Fruit fly (Drosophila melanogaster) whole organism, adult: Measurements from ENCODE around the gene CG11843.

ENCODE experiments used
- CG11617 ChIP-seq: fragments of 200-800 bp; sonication (Bioruptor generic); optimal IDR thresholded peaks from 2 replicates; lab custom pipeline; 2017; ENCODE audit warnings: mild to moderate bottlenecking, missing biosample characterization, missing genetic modification reagents, missing genetic modification characterization
- CG12768 ChIP-seq: fragments of 200-800 bp; sonication (Bioruptor generic); optimal IDR thresholded peaks from 2 replicates; lab custom pipeline; 2017; ENCODE audit warnings: missing biosample characterization, missing genetic modification characterization, mild to moderate bottlenecking, moderate library complexity, missing genetic modification reagents
- CG14711 ChIP-seq: fragments of 200-800 bp; sonication (Bioruptor generic); optimal IDR thresholded peaks from 2 replicates; lab custom pipeline; 2018; ENCODE audit warnings: missing biosample characterization, mild to moderate bottlenecking, missing genetic modification characterization, moderate library complexity
- CG1620 ChIP-seq: fragments of 200-800 bp; sonication (Bioruptor generic); optimal IDR thresholded peaks from 2 replicates; lab custom pipeline; 2016; ENCODE audit warnings: missing biosample characterization, missing genetic modification characterization
- CG33017 ChIP-seq: fragments of 200-800 bp; sonication (Bioruptor generic); optimal IDR thresholded peaks from 2 replicates; lab custom pipeline; 2018; ENCODE audit warnings: missing biosample characterization, mild to moderate bottlenecking, missing genetic modification characterization, moderate library complexity
- CG5204 ChIP-seq: fragments of 200-800 bp; sonication (Bioruptor generic); optimal IDR thresholded peaks from 2 replicates; lab custom pipeline; 2016; ENCODE audit warnings: missing biosample characterization, missing genetic modification characterization
- CG7045 ChIP-seq: fragments of 200-800 bp; sonication (Bioruptor generic); optimal IDR thresholded peaks from 2 replicates; lab custom pipeline; 2017; ENCODE audit warnings: missing biosample characterization, mild to moderate bottlenecking, missing genetic modification characterization
- CG7101 ChIP-seq: fragments of 200-800 bp; sonication (Bioruptor generic); optimal IDR thresholded peaks from 2 replicates; lab custom pipeline; 2018; ENCODE audit warnings: missing biosample characterization, mild to moderate bottlenecking, missing genetic modification characterization, moderate library complexity
- Clk ChIP-seq: fragments of 200-800 bp; sonication (Bioruptor generic); optimal IDR thresholded peaks from 2 replicates; lab custom pipeline; 2017; ENCODE audit warnings: missing biosample characterization, missing genetic modification characterization
- Crg-1 ChIP-seq: fragments of 200-800 bp; sonication (Bioruptor generic); optimal IDR thresholded peaks from 2 replicates; lab custom pipeline; 2016; ENCODE audit warnings: missing biosample characterization, missing genetic modification characterization
- Hr96 ChIP-seq: fragments of 200-800 bp; sonication (Bioruptor generic); optimal IDR thresholded peaks from 2 replicates; lab custom pipeline; 2016; ENCODE audit warnings: missing biosample characterization, missing genetic modification characterization
- Mnt ChIP-seq: fragments of 200-800 bp; sonication (Bioruptor generic); optimal IDR thresholded peaks from 2 replicates; lab custom pipeline; 2016; ENCODE audit warnings: missing biosample characterization, mild to moderate bottlenecking, missing genetic modification characterization
- bab1 ChIP-seq: fragments of 200-800 bp; sonication (Bioruptor generic); optimal IDR thresholded peaks from 3 replicates; lab custom pipeline; 2019; ENCODE audit warnings: missing biosample characterization, mild to moderate bottlenecking, missing genetic modification characterization, moderate library complexity
- cic ChIP-seq: fragments of 200-800 bp; sonication (Bioruptor generic); optimal IDR thresholded peaks from 2 replicates; lab custom pipeline; 2017; ENCODE audit warnings: missing biosample characterization, mild to moderate bottlenecking, missing genetic modification characterization, moderate library complexity
- cnc ChIP-seq, 2 experiments: fragments of >200 bp; optimal IDR thresholded peaks; 2 replicates each; lab custom pipeline; 2017
- kay ChIP-seq: fragments of 200-800 bp; sonication (Bioruptor generic); peaks from one replicate; lab custom pipeline; 2016; ENCODE audit warnings: missing biosample characterization, missing genetic modification characterization, borderline replicate concordance
- ovo ChIP-seq: fragments of 200-800 bp; sonication (Bioruptor generic); optimal IDR thresholded peaks from 2 replicates; lab custom pipeline; 2016; ENCODE audit warnings: missing biosample characterization, missing genetic modification characterization
- pad ChIP-seq: fragments of 200-800 bp; sonication (Bioruptor generic); optimal IDR thresholded peaks from 3 replicates; lab custom pipeline; 2017; ENCODE audit warnings: missing biosample characterization, missing genetic modification characterization, mild to moderate bottlenecking, moderate library complexity, missing genetic modification reagents
- tj ChIP-seq: fragments of 200-800 bp; sonication (Bioruptor generic); optimal IDR thresholded peaks from 3 replicates; lab custom pipeline; 2017; ENCODE audit warnings: missing biosample characterization, mild to moderate bottlenecking, missing genetic modification characterization, moderate library complexity
- toe ChIP-seq: fragments of 200-800 bp; sonication (Bioruptor generic); optimal IDR thresholded peaks from 2 replicates; lab custom pipeline; 2016; ENCODE audit warnings: missing biosample characterization, missing genetic modification characterization

Gene CG11843

dm6 chr3R:29054047-29054446 is at the start of gene CG11843:
Gene CG11843, plus strand, starts transcription at chr3R:29054347.
- TF ChIP-seq CG12768 (GFP tag; lab: Kevin White, UChicago) = no peak
- no peak for TF ChIP-seq bab1 (GFP tag; lab: Kevin White, UChicago)
- TF ChIP-seq CG7045 (GFP tag; lab: Kevin White, UChicago) = no peak
- TF ChIP-seq Clk (GFP tag; lab: Kevin White, UChicago) = no peak
- TF ChIP-seq CG11617 = no peak
- TF ChIP-seq Hr96 = no peak
- no peak for TF ChIP-seq CG1620 (GFP tag; lab: Kevin White, UChicago)
- no peak for TF ChIP-seq Mnt (GFP tag; lab: Kevin White, UChicago)
- no peak for TF ChIP-seq CG7101
- no peak for TF ChIP-seq CG5204 (GFP tag; lab: Kevin White, UChicago)

- TF ChIP-seq bab1 (GFP tag; lab: Kevin White, UChicago) (peak; percentile 70), pad (GFP tag; lab: Kevin White, UChicago) (no peak)
Measured at dm6 chr3R:29004884-29005621, 49.1 kb upstream of the CG11843 start.

- TF ChIP-seq Clk (GFP tag; lab: Kevin White, UChicago) (no peak), CG1620 (GFP tag; lab: Kevin White, UChicago) (no peak), CG7101 (no peak), tj (GFP tag; lab: Kevin White, UChicago) (no peak), kay (GFP tag; lab: Kevin White, UChicago) (no peak), Crg-1 (no peak), Mnt (GFP tag; lab: Kevin White, UChicago) (no peak), CG11617 (no peak), bab1 (GFP tag; lab: Kevin White, UChicago) (no peak), CG5204 (GFP tag; lab: Kevin White, UChicago) (no peak), ovo (GFP tag; lab: Kevin White, UChicago) (no peak), CG33017 (tag; lab: Kevin White, UChicago) (no peak), CG7045 (GFP tag; lab: Kevin White, UChicago) (no peak), pad (GFP tag; lab: Kevin White, UChicago) (no peak), cic (GFP tag; lab: Kevin White, UChicago) (no peak), Hr96 (no peak)
Measured at dm6 chr3R:29005622-29006018, 48.5 kb upstream of the CG11843 start.

dm6 chr3R:29011144-29011543 is 43.0 kb upstream of the CG11843 start:
- TF ChIP-seq Clk (GFP tag; lab: Kevin White, UChicago) = no peak

- TF ChIP-seq cic (GFP tag; lab: Kevin White, UChicago) (no peak), CG33017 (tag; lab: Kevin White, UChicago) (no peak), Hr96 (no peak), Mnt (GFP tag; lab: Kevin White, UChicago) (no peak)
Measured at dm6 chr3R:29020366-29020765, 33.8 kb upstream of the CG11843 start, which contains the start of gene wat. Gene wat, minus strand, starts transcription at chr3R:29020406.

- TF ChIP-seq CG14711 (no peak), kay (GFP tag; lab: Kevin White, UChicago) (no peak), Hr96 (no peak), cic (GFP tag; lab: Kevin White, UChicago) (no peak), CG1620 (GFP tag; lab: Kevin White, UChicago) (no peak), ovo (GFP tag; lab: Kevin White, UChicago) (no peak), toe (GFP tag; lab: Kevin White, UChicago) (no peak), bab1 (GFP tag; lab: Kevin White, UChicago) (no peak), CG7101 (no peak), CG5204 (GFP tag; lab: Kevin White, UChicago) (no peak), Clk (GFP tag; lab: Kevin White, UChicago) (no peak)
Measured at dm6 chr3R:29024671-29025070, 29.5 kb upstream of the CG11843 start, which contains the start of gene CG14518. Gene CG14518, plus strand, starts transcription at chr3R:29024971.

- no peak for TF ChIP-seq pad (GFP tag; lab: Kevin White, UChicago)
- peak; percentile 57 for TF ChIP-seq bab1 (GFP tag; lab: Kevin White, UChicago)
- TF ChIP-seq CG1620 (GFP tag; lab: Kevin White, UChicago) = no peak
- no peak for TF ChIP-seq kay (GFP tag; lab: Kevin White, UChicago)
- no peak for TF ChIP-seq CG14711
- TF ChIP-seq cnc (optimal IDR thresholded peaks at IDR 0.05; lab: Kevin White, UChicago) = no peak
Measured at dm6 chr3R:29027122-29027521, 27.0 kb upstream of the CG11843 start, which contains the start of the genes eIF4E6 and CG1951. Gene eIF4E6, minus strand, starts transcription at chr3R:29027174. Gene CG1951, plus strand, starts transcription at chr3R:29027236.
